Fruit fly (Drosophila melanogaster): Measurements from ENCODE around the gene CG15260.

The CG15260 gene

DNA sequence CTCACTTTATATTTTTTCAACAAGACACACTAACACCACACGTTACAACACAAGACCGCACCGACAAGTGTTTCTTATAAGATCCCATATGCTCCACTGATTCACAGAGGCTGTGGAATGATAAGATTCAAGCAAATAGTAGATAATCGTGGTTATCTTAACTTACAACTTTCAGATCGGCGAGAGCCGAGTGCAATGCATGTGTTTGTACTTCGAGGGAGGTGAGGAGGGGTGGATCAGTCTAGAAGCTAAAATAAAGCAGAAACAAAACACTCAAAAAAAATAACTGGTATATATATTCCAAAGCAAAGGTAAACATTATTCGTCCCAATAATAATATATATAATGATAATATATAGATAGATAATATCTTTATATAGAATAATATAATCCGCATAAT, 44.4 kb downstream of the CG15260 start, which contains the start of gene ZnT35C:
ZnT35C (minus strand) TSS at position 101 of the 400 bp plus-strand sequence.
- no peak for TF ChIP-seq EcR (GFP tag; optimal IDR thresholded peaks at IDR 0.05)

dm6 chr2L:15244708-15245107, 47.3 kb downstream of the CG15260 start:
- TF ChIP-seq CG8478 (optimal IDR thresholded peaks at IDR 0.05) (no peak), usp (GFP tag; optimal IDR thresholded peaks at IDR 0.05) (no peak), pan (optimal IDR thresholded peaks at IDR 0.05) (no peak), EcR (GFP tag; optimal IDR thresholded peaks at IDR 0.05) (no peak), psq (optimal IDR thresholded peaks at IDR 0.05) (no peak), Dll (optimal IDR thresholded peaks at IDR 0.05) (no peak)

dm6 chr2L:15243413-15243812, 48.6 kb downstream of the CG15260 start:
- TF ChIP-seq EcR (GFP tag; optimal IDR thresholded peaks at IDR 0.05) (peak in 1 of 2 experiments; percentile 69), pan (optimal IDR thresholded peaks at IDR 0.05) (no peak), Dll (optimal IDR thresholded peaks at IDR 0.05) (no peak), usp (GFP tag; optimal IDR thresholded peaks at IDR 0.05) (no peak)
